Fruit fly (Drosophila melanogaster): ENCODE results near the gene CG32485.
A peak's percentile ranks its signal among the peaks of the same experiment; 100 is the strongest.

CG32485 gene

DNA sequence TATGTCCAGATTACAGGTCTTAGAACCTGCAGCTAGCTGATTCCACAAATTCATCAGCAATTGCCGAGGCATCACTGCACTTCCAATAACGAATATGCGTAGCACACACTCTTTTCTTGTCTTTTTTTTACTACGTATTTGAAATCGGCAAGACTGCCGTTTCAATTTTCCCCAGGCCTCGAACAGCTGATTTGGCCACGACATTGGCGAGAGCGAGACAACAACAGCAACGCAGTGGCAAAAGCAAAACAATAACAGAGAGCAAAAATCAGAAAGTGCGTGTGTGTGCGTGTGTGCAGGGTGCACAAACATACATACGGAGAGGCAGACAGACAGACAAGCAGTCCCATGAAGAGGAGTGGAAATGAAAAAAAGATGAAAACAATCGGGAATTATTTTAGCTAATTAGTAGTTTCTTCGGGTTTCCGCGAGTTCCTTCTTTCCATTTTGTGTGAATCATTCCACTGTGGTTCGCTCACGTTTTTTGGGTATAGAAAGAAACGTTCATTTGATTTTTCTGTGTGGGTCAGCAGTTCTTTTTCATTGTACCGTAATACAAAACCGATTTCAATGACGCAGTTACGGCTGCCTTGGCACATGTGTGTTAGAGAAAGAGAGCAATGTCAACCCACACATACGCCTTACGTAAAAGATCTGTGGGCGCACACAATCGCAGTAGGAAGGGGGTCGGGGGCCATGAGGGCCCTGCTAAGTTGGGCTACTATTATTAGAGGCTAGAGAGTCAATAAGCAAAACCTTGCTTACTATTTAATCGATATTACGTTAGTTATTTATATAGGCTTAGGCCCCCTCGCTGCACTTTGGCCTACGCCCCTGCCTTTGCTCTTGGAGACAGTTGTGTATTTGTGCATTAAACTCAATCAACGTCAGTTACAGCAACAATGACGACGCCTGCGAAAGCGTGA lies 10.2 kb downstream of the CG32485 start (continued):
- TF ChIP-seq sna (GFP tag; IDR thresholded peaks at IDR 0.05; ENCODE audit: partially characterized antibody): peak; percentile 23; the same call in 1 of the 2 replicates
- peak; percentile 98 for TF ChIP-seq klu (GFP tag; IDR thresholded peaks at IDR 0.05)
- peak; percentile 96 for TF ChIP-seq CG10321 (GFP tag; IDR thresholded peaks at IDR 0.05)
- peak; percentile 97 for TF ChIP-seq Poxn (GFP tag; IDR thresholded peaks at IDR 0.05)
- peak; percentile 99 for TF ChIP-seq vvl (GFP tag; IDR thresholded peaks at IDR 0.05)
- TF ChIP-seq nerfin-2 (GFP tag; IDR thresholded peaks at IDR 0.05; ENCODE audit: partially characterized antibody): no peak
- TF ChIP-seq CG14965 (GFP tag; optimal IDR thresholded peaks at IDR 0.05; ENCODE audit: borderline replicate concordance): peak; percentile 86
- TF ChIP-seq oc (tag; optimal IDR thresholded peaks at IDR 0.05): peak; percentile 98
- peak; percentile 91 for TF ChIP-seq CG6254 (GFP tag; optimal IDR thresholded peaks at IDR 0.05)
- peak; percentile 97 for TF ChIP-seq Ssrp (tag; optimal IDR thresholded peaks at IDR 0.05)
- peak; percentile 99 for TF ChIP-seq tio (GFP tag; optimal IDR thresholded peaks at IDR 0.05)
- peak; percentile 99 for TF ChIP-seq Rx (GFP tag; IDR thresholded peaks at IDR 0.05)
- peak; percentile 46; the same call in 1 of the 2 replicates for TF ChIP-seq hbn (GFP tag; IDR thresholded peaks at IDR 0.05; ENCODE audit: partially characterized antibody)
- peak; percentile 97 for TF ChIP-seq kay (GFP tag; optimal IDR thresholded peaks at IDR 0.05)
- peak; percentile 99 for TF ChIP-seq Atf3 (GFP tag; optimal IDR thresholded peaks at IDR 0.05)
- peak; percentile 80 for TF ChIP-seq CG2116 (GFP tag; optimal IDR thresholded peaks at IDR 0.05)
- TF ChIP-seq Trl (optimal IDR thresholded peaks at IDR 0.05): peak; percentile 26 to 67
- peak; percentile 99 for TF ChIP-seq Trl (GFP tag; optimal IDR thresholded peaks at IDR 0.05)
- peak; percentile 99 for TF ChIP-seq CG14014 (GFP tag; IDR thresholded peaks at IDR 0.05)
- TF ChIP-seq her (GFP tag; optimal IDR thresholded peaks at IDR 0.05): peak; percentile 97
- TF ChIP-seq CG31365 (tag; optimal IDR thresholded peaks at IDR 0.05): peak; percentile 91
- TF ChIP-seq lilli (GFP tag; optimal IDR thresholded peaks at IDR 0.05): peak; percentile 99
- peak; percentile 95 for TF ChIP-seq Hand (GFP tag; optimal IDR thresholded peaks at IDR 0.05)
- TF ChIP-seq Optix (GFP tag; IDR thresholded peaks at IDR 0.05): peak; percentile 100
- TF ChIP-seq en (GFP tag; optimal IDR thresholded peaks at IDR 0.05): peak; percentile 97
- peak; percentile 98 for TF ChIP-seq CG2678 (tag; optimal IDR thresholded peaks at IDR 0.05)
- peak; percentile 99 for TF ChIP-seq CG43689 (GFP tag; IDR thresholded peaks at IDR 0.05)
- peak; percentile 100 for TF ChIP-seq Rfx (GFP tag; IDR thresholded peaks at IDR 0.05)
- peak; percentile 98 for TF ChIP-seq bowl (GFP tag; IDR thresholded peaks at IDR 0.05)
- peak; percentile 93 for TF ChIP-seq wek (GFP tag; optimal IDR thresholded peaks at IDR 0.05)
- TF ChIP-seq CG31388 (GFP tag; optimal IDR thresholded peaks at IDR 0.05): peak; percentile 97
- peak; percentile 97 for TF ChIP-seq tap (tag; optimal IDR thresholded peaks at IDR 0.05)
- TF ChIP-seq CG18764 (GFP tag; optimal IDR thresholded peaks at IDR 0.05): peak; percentile 96
- TF ChIP-seq CG17912 (GFP tag; optimal IDR thresholded peaks at IDR 0.05): peak; percentile 94
- TF ChIP-seq HHEX (GFP tag; optimal IDR thresholded peaks at IDR 0.05): peak; percentile 99
- peak; percentile 99 for TF ChIP-seq Dad (GFP tag; optimal IDR thresholded peaks at IDR 0.05)
- TF ChIP-seq BEAF-32 (GFP tag; optimal IDR thresholded peaks at IDR 0.05): peak; percentile 12
- TF ChIP-seq CG1603 (tag; optimal IDR thresholded peaks at IDR 0.05): peak; percentile 99
- peak; percentile 99 for TF ChIP-seq CG14667 (GFP tag; IDR thresholded peaks at IDR 0.05)
- TF ChIP-seq unpg (GFP tag; optimal IDR thresholded peaks at IDR 0.05): peak; percentile 98
- no peak for TF ChIP-seq Sin3A (optimal IDR thresholded peaks at IDR 0.05)
- peak; percentile 81 for TF ChIP-seq Nf-YC (tag; optimal IDR thresholded peaks at IDR 0.05)
- peak; percentile 99 for TF ChIP-seq corto (GFP tag; optimal IDR thresholded peaks at IDR 0.05)
- TF ChIP-seq pum (GFP tag; optimal IDR thresholded peaks at IDR 0.05): peak; percentile 99
- TF ChIP-seq run (tag; optimal IDR thresholded peaks at IDR 0.05): peak; percentile 85
- TF ChIP-seq lov (optimal IDR thresholded peaks at IDR 0.05): no peak
- peak; percentile 99 for TF ChIP-seq lov (GFP tag; IDR thresholded peaks at IDR 0.05)
- TF ChIP-seq toy (GFP tag; IDR thresholded peaks at IDR 0.05): peak; percentile 98
- peak; percentile 99 for TF ChIP-seq gce (GFP tag; IDR thresholded peaks at IDR 0.05)

Measured in whole organism, embryonic.